Fruit fly (Drosophila melanogaster): ENCODE data around the gene Icmt.

Icmt gene

dm6 chr3L:13028740-13029139 lies 10.7 kb downstream of the Icmt start, which contains the start of gene CG17672 (continued):
- no peak for TF ChIP-seq CG1233 (GFP tag; optimal IDR thresholded peaks at IDR 0.05)
- TF ChIP-seq wdn (GFP tag; IDR thresholded peaks at IDR 0.05): no peak
- TF ChIP-seq Rfx (GFP tag; IDR thresholded peaks at IDR 0.05): no peak
- TF ChIP-seq CG12769 (tag; optimal IDR thresholded peaks at IDR 0.05): peak; percentile 67
- TF ChIP-seq CG3995 (GFP tag; optimal IDR thresholded peaks at IDR 0.05): peak; percentile 32
- TF ChIP-seq pros (GFP tag; optimal IDR thresholded peaks at IDR 0.05): no peak
- TF ChIP-seq CG10366 (GFP tag; IDR thresholded peaks at IDR 0.05): no peak
- TF ChIP-seq CG15479 (GFP tag; optimal IDR thresholded peaks at IDR 0.05): no peak
- no peak for TF ChIP-seq CG12299 (tag; optimal IDR thresholded peaks at IDR 0.05)
- TF ChIP-seq Vsx1 (GFP tag; optimal IDR thresholded peaks at IDR 0.05): no peak
- no peak for TF ChIP-seq sug (tag; optimal IDR thresholded peaks at IDR 0.05)
- TF ChIP-seq CG3281 (GFP tag; optimal IDR thresholded peaks at IDR 0.05): no peak
- TF ChIP-seq ci (GFP tag; IDR thresholded peaks at IDR 0.05): peak; percentile 63; the same call in 1 of the 3 replicates
- peak; percentile 71 for TF ChIP-seq CG8478 (optimal IDR thresholded peaks at IDR 0.05)
- TF ChIP-seq Awh (GFP tag; IDR thresholded peaks at IDR 0.05): no peak
- TF ChIP-seq Blimp-1 (GFP tag; optimal IDR thresholded peaks at IDR 0.05): peak; percentile 36
- no peak for TF ChIP-seq bowl (GFP tag; IDR thresholded peaks at IDR 0.05)
- no peak for TF ChIP-seq CG12071 (GFP tag; optimal IDR thresholded peaks at IDR 0.05)
- TF ChIP-seq Drgx (GFP tag; IDR thresholded peaks at IDR 0.05): 0 out of 2 replicates have a peak, but pooled peaks have one; percentile 15
- TF ChIP-seq ato (GFP tag; IDR thresholded peaks at IDR 0.05; ENCODE audit: partially characterized antibody): no peak
- no peak for TF ChIP-seq ash1 (GFP tag; optimal IDR thresholded peaks at IDR 0.05)
- no peak for TF ChIP-seq dimm (GFP tag; IDR thresholded peaks at IDR 0.05)
- TF ChIP-seq D (optimal IDR thresholded peaks at IDR 0.05): no peak
- TF ChIP-seq D (GFP tag; optimal IDR thresholded peaks at IDR 0.05): no peak
- TF ChIP-seq CG11247 (GFP tag; IDR thresholded peaks at IDR 0.05): no peak
- TF ChIP-seq amos (GFP tag; IDR thresholded peaks at IDR 0.05; ENCODE audit: partially characterized antibody): peak; percentile 20; the same call in 1 of the 2 replicates
- 0 out of 3 replicates have a peak, but pooled peaks have one; percentile 27 for TF ChIP-seq CG34422 (GFP tag; IDR thresholded peaks at IDR 0.05)
- no peak for TF ChIP-seq chm (GFP tag; IDR thresholded peaks at IDR 0.05)
- TF ChIP-seq Ravus (GFP tag; IDR thresholded peaks at IDR 0.05): no peak
- TF ChIP-seq lola (GFP tag; optimal IDR thresholded peaks at IDR 0.05): no peak
- TF ChIP-seq trh (GFP tag; optimal IDR thresholded peaks at IDR 0.05): no peak
- TF ChIP-seq CG11723 (GFP tag; optimal IDR thresholded peaks at IDR 0.05): no peak
- TF ChIP-seq Chrac-16 (GFP tag; optimal IDR thresholded peaks at IDR 0.05): no peak
- no peak for TF ChIP-seq CG2202 (tag; optimal IDR thresholded peaks at IDR 0.05)
- no peak for TF ChIP-seq NC2α (GFP tag; optimal IDR thresholded peaks at IDR 0.05)
- no peak for TF ChIP-seq z (GFP tag; IDR thresholded peaks at IDR 0.05)
- no peak for TF ChIP-seq Fer3 (tag; optimal IDR thresholded peaks at IDR 0.05)
- TF ChIP-seq ara (GFP tag; IDR thresholded peaks at IDR 0.05): 0 out of 2 replicates have a peak, but pooled peaks have one; percentile 41
- TF ChIP-seq E2f2 (GFP tag; IDR thresholded peaks at IDR 0.05): no peak
- peak; percentile 22; the same call in 1 of the 2 replicates for TF ChIP-seq Adf1 (GFP tag; IDR thresholded peaks at IDR 0.05)
- TF ChIP-seq CG12219 (GFP tag; optimal IDR thresholded peaks at IDR 0.05): no peak
- no peak for TF ChIP-seq gt (GFP tag; IDR thresholded peaks at IDR 0.05)
- TF ChIP-seq CG11560 (tag; IDR thresholded peaks at IDR 0.05): no peak
- TF ChIP-seq Gsc (GFP tag; IDR thresholded peaks at IDR 0.05): no peak
- no peak for TF ChIP-seq CG18011 (GFP tag; optimal IDR thresholded peaks at IDR 0.05)
- TF ChIP-seq CG32772 (GFP tag; IDR thresholded peaks at IDR 0.05): no peak
- TF ChIP-seq CG30020 (tag; optimal IDR thresholded peaks at IDR 0.05): no peak
- no peak for TF ChIP-seq dysf (GFP tag; IDR thresholded peaks at IDR 0.05)
- peak; percentile 50 for TF ChIP-seq bbx (GFP tag; IDR thresholded peaks at IDR 0.05; ENCODE audit: partially characterized antibody)
- TF ChIP-seq Max (GFP tag; optimal IDR thresholded peaks at IDR 0.05): no peak
- TF ChIP-seq mirr (GFP tag; optimal IDR thresholded peaks at IDR 0.05): no peak
- TF ChIP-seq Hr3 (GFP tag; optimal IDR thresholded peaks at IDR 0.05): no peak

Measured in whole organism, embryonic.